Fruit fly (Drosophila melanogaster): ENCODE measurements around the gene CG31415.
A peak's percentile ranks its signal among the peaks of the same experiment; 100 is the strongest.

The CG31415 gene

dm6 chr3R:9777941-9778360 lies 34.6 kb downstream of the CG31415 start, which contains the start of gene RpS29 (continued):
- TF ChIP-seq Abd-B (GFP tag; optimal IDR thresholded peaks at IDR 0.05) (peak; percentile 40), CG4820 (GFP tag; optimal IDR thresholded peaks at IDR 0.05) (peak; percentile 52), CG3163 (GFP tag; optimal IDR thresholded peaks at IDR 0.05) (peak; percentile 80), luna (GFP tag; optimal IDR thresholded peaks at IDR 0.05) (peak; percentile 88), sr (GFP tag; IDR thresholded peaks at IDR 0.05) (peak; percentile 61; the same call in 2 of the 3 replicates), CG7987 (GFP tag; optimal IDR thresholded peaks at IDR 0.05) (peak; percentile 90), aop (GFP tag; IDR thresholded peaks at IDR 0.05) (peak; percentile 97), CG10565 (GFP tag; optimal IDR thresholded peaks at IDR 0.05) (no peak), her (GFP tag; optimal IDR thresholded peaks at IDR 0.05) (peak; percentile 89), insv (GFP tag; optimal IDR thresholded peaks at IDR 0.05) (peak in 1 of 2 experiments; percentile 73), CG17328 (GFP tag; IDR thresholded peaks at IDR 0.05) (peak; percentile 74), CG11560 (tag; IDR thresholded peaks at IDR 0.05) (peak; percentile 74; the same call in 2 of the 3 replicates), CG4282 (GFP tag; optimal IDR thresholded peaks at IDR 0.05) (peak; percentile 84), PHDP (tag; optimal IDR thresholded peaks at IDR 0.05) (peak; percentile 67), CG9797 (GFP tag; optimal IDR thresholded peaks at IDR 0.05) (peak; percentile 87), fd3F (GFP tag; optimal IDR thresholded peaks at IDR 0.05) (peak; percentile 55), CG13123 (GFP tag; optimal IDR thresholded peaks at IDR 0.05) (peak; percentile 74), NfI (GFP tag; optimal IDR thresholded peaks at IDR 0.05) (peak; percentile 87), ind (GFP tag; optimal IDR thresholded peaks at IDR 0.05) (peak; percentile 83), ap (GFP tag; IDR thresholded peaks at IDR 0.05) (no peak), MESR4 (GFP tag; optimal IDR thresholded peaks at IDR 0.05) (peak; percentile 99), Hr39 (optimal IDR thresholded peaks at IDR 0.05) (no peak), CG43689 (GFP tag; IDR thresholded peaks at IDR 0.05) (no peak), lilli (GFP tag; optimal IDR thresholded peaks at IDR 0.05) (peak; percentile 91), Hmr (GFP tag; optimal IDR thresholded peaks at IDR 0.05) (peak; percentile 94), CG31365 (tag; optimal IDR thresholded peaks at IDR 0.05) (peak; percentile 51), croc (GFP tag; conservative IDR thresholded peaks at IDR 0.05) (0 out of 3 replicates have a peak, but pooled peaks have one; percentile 32), Max (GFP tag; optimal IDR thresholded peaks at IDR 0.05) (peak; percentile 76), Dref (GFP tag; IDR thresholded peaks at IDR 0.05) (peak; percentile 98), gfzf (GFP tag; optimal IDR thresholded peaks at IDR 0.05) (peak; percentile 54), CG18599 (GFP tag; optimal IDR thresholded peaks at IDR 0.05) (peak; percentile 86), ERR (GFP tag; optimal IDR thresholded peaks at IDR 0.05) (peak; percentile 85), Bteb2 (GFP tag; optimal IDR thresholded peaks at IDR 0.05) (peak; percentile 76), Ptx1 (GFP tag; IDR thresholded peaks at IDR 0.05) (peak; percentile 79), zen2 (GFP tag; IDR thresholded peaks at IDR 0.05; ENCODE audit: partially characterized antibody) (peak; percentile 93), CG10979 (tag; optimal IDR thresholded peaks at IDR 0.05) (peak; percentile 36), dati (GFP tag; IDR thresholded peaks at IDR 0.05) (no peak), CG17568 (GFP tag; optimal IDR thresholded peaks at IDR 0.05) (no peak), CG5180 (GFP tag; optimal IDR thresholded peaks at IDR 0.05) (peak; percentile 24), CG10321 (GFP tag; IDR thresholded peaks at IDR 0.05) (peak; percentile 54; the same call in 1 of the 2 replicates), vfl (GFP tag; optimal IDR thresholded peaks at IDR 0.05) (peak; percentile 79), row (GFP tag; IDR thresholded peaks at IDR 0.05) (peak; percentile 75), ara (GFP tag; IDR thresholded peaks at IDR 0.05) (peak; percentile 60; the same call in 1 of the 2 replicates), Ets97D (GFP tag; optimal IDR thresholded peaks at IDR 0.05) (peak; percentile 98), salm (tag; optimal IDR thresholded peaks at IDR 0.05) (peak; percentile 64), pb (GFP tag; optimal IDR thresholded peaks at IDR 0.05) (peak; percentile 78), dpn (GFP tag; optimal IDR thresholded peaks at IDR 0.05) (peak; percentile 86 to 90), B-H1 (GFP tag; IDR thresholded peaks at IDR 0.05) (peak; percentile 48; the same call in 1 of the 3 replicates), al (GFP tag; IDR thresholded peaks at IDR 0.05) (peak; percentile 72), Adf1 (GFP tag; IDR thresholded peaks at IDR 0.05) (peak; percentile 74), rib (GFP tag; IDR thresholded peaks at IDR 0.05) (peak; percentile 52; the same call in 1 of the 2 replicates)
